Fruit fly (Drosophila melanogaster): ENCODE data around the gene mats.
A peak's percentile ranks its signal among the peaks of the same experiment; 100 is the strongest.

DNA sequence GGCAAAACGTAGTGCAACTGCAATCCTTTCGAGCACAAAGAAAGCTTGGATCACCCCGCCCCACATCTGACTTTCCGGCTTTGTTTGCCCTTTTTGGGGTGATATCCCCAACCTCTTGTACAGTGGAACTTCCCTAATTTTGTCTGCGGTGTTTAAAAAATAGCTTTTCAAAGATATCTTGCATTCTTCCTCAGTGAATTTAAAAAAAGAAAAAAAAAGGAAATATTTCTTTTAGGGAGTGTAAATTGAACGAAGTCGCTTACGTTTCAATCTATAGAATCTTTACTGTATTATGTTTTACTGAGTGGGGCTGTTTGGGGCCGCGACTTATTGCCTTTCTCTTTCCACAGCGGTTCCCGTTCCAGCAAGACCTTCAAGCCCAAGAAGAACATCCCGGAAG is 657 bp downstream of the mats start:
- peak; percentile 84 for TF ChIP-seq cyc (GFP tag; optimal IDR thresholded peaks at IDR 0.05)
- TF ChIP-seq Blimp-1 (GFP tag; optimal IDR thresholded peaks at IDR 0.05), result peak; percentile 33
- TF ChIP-seq CG4318 (GFP tag; optimal IDR thresholded peaks at IDR 0.05), result no peak
- TF ChIP-seq Eip93F (GFP tag; optimal IDR thresholded peaks at IDR 0.05), result peak; percentile 24
